Fruit fly (Drosophila melanogaster) whole organism, embryonic: ENCODE data around the gene Cp190.

Experiments
- Atf3 ChIP-seq: fragments of 200-800 bp; sonication (Bioruptor generic); optimal IDR thresholded peaks from 3 replicates; lab custom pipeline; 2016; ENCODE audit warnings: missing biosample characterization, missing genetic modification characterization
- CG10147 ChIP-seq: fragments of 200-800 bp; sonication (Bioruptor generic); optimal IDR thresholded peaks from 2 replicates; lab custom pipeline; 2019; ENCODE audit warnings: missing biosample characterization, mild to moderate bottlenecking, missing genetic modification characterization, moderate library complexity
- CG12299 ChIP-seq: fragments of 200-800 bp; sonication (Bioruptor generic); optimal IDR thresholded peaks from 2 replicates; lab custom pipeline; 2018; ENCODE audit warnings: missing biosample characterization, mild to moderate bottlenecking, missing genetic modification characterization
- CG13424 ChIP-seq: fragments of 200-800 bp; sonication (Bioruptor generic); optimal IDR thresholded peaks from 2 replicates; lab custom pipeline; 2019; ENCODE audit warnings: missing biosample characterization, mild to moderate bottlenecking, missing genetic modification characterization, moderate library complexity
- CG13894 ChIP-seq: fragments of 200-800 bp; sonication (Bioruptor generic); optimal IDR thresholded peaks from 3 replicates; lab custom pipeline; 2018; ENCODE audit warnings: missing biosample characterization, mild to moderate bottlenecking, missing genetic modification characterization, moderate library complexity
- CG14667 ChIP-seq: fragments of 200-800 bp; sonication (Bioruptor generic); IDR thresholded peaks from 2 replicates; pipeline ENCODE4 v1.3.6; 2022; ENCODE audit warnings: missing biosample characterization, missing genetic modification characterization
- CG14710 ChIP-seq: fragments of 200-800 bp; sonication (Bioruptor generic); optimal IDR thresholded peaks from 3 replicates; lab custom pipeline; 2019; ENCODE audit warnings: missing biosample characterization, mild to moderate bottlenecking, missing genetic modification characterization, moderate library complexity
- CG14860 ChIP-seq: fragments of 200-800 bp; sonication (Bioruptor generic); IDR thresholded peaks from 3 replicates; pipeline ENCODE4 v1.3.6; 2022; ENCODE audit warnings: missing biosample characterization, missing genetic modification characterization; ENCODE audit not compliant: partially characterized antibody
- CG1529 ChIP-seq: fragments of 200-800 bp; sonication (Bioruptor generic); optimal IDR thresholded peaks from 3 replicates; lab custom pipeline; 2018; ENCODE audit warnings: missing biosample characterization, missing genetic modification characterization
- CG15601 ChIP-seq: fragments of 200-800 bp; sonication (Bioruptor generic); optimal IDR thresholded peaks from 3 replicates; lab custom pipeline; 2019; ENCODE audit warnings: missing biosample characterization, mild to moderate bottlenecking, missing genetic modification characterization, moderate library complexity
- CG15696 ChIP-seq: fragments of 200-800 bp; sonication (Bioruptor generic); optimal IDR thresholded peaks from 2 replicates; lab custom pipeline; 2019; ENCODE audit warnings: missing biosample characterization, mild to moderate bottlenecking, missing genetic modification characterization, moderate library complexity
- CG16863 ChIP-seq: fragments of 200-800 bp; sonication (Bioruptor generic); optimal IDR thresholded peaks from 3 replicates; lab custom pipeline; 2016; ENCODE audit warnings: missing biosample characterization, missing genetic modification characterization
- CG1792 ChIP-seq: fragments of 200-800 bp; sonication (Bioruptor generic); optimal IDR thresholded peaks from 2 replicates; lab custom pipeline; 2016; ENCODE audit warnings: missing biosample characterization, missing genetic modification characterization
- CG18011 ChIP-seq: fragments of 200-800 bp; sonication (Bioruptor generic); optimal IDR thresholded peaks from 2 replicates; lab custom pipeline; 2017; ENCODE audit warnings: missing biosample characterization, missing genetic modification characterization, mild to moderate bottlenecking, moderate library complexity, missing genotype
- CG18262 ChIP-seq: fragments of 200-800 bp; optimal IDR thresholded peaks from 3 replicates; lab custom pipeline; 2019; ENCODE audit warnings: missing biosample characterization, mild to moderate bottlenecking, missing genetic modification characterization, moderate library complexity
- CG1832 ChIP-seq: fragments of 200-800 bp; sonication (Bioruptor generic); optimal IDR thresholded peaks from 2 replicates; lab custom pipeline; 2017; ENCODE audit warnings: missing biosample characterization, mild to moderate bottlenecking, missing genetic modification characterization, inconsistent platforms
- CG2120 ChIP-seq: fragments of 200-800 bp; sonication (Bioruptor generic); optimal IDR thresholded peaks from 3 replicates; lab custom pipeline; 2016; ENCODE audit warnings: missing biosample characterization, missing genetic modification characterization
- CG30431 ChIP-seq: fragments of 200-800 bp; sonication (Bioruptor generic); optimal IDR thresholded peaks from 2 replicates; lab custom pipeline; 2017; ENCODE audit warnings: missing biosample characterization, missing genetic modification characterization
- CG3163 ChIP-seq: fragments of 200-800 bp; sonication (Bioruptor generic); optimal IDR thresholded peaks from 3 replicates; lab custom pipeline; 2016; ENCODE audit warnings: missing biosample characterization, missing genetic modification characterization
- CG3847 ChIP-seq: fragments of 200-800 bp; sonication (Bioruptor generic); IDR thresholded peaks from 2 replicates; pipeline ENCODE4 v1.3.6; 2022; ENCODE audit warnings: missing biosample characterization, missing genetic modification characterization
- CG3995 ChIP-seq: fragments of 200-800 bp; sonication (Bioruptor generic); optimal IDR thresholded peaks from 3 replicates; lab custom pipeline; 2016; ENCODE audit warnings: missing biosample characterization, missing genetic modification characterization
- CG4282 ChIP-seq: fragments of 200-800 bp; sonication (Bioruptor generic); optimal IDR thresholded peaks from 2 replicates; lab custom pipeline; 2016; ENCODE audit warnings: missing biosample characterization, missing genetic modification characterization
- CG4404 ChIP-seq: fragments of 200-800 bp; sonication (Bioruptor generic); IDR thresholded peaks from 2 replicates; pipeline ENCODE4 v1.3.6; 2022; ENCODE audit warnings: missing biosample characterization, missing genetic modification characterization
- CG6791 ChIP-seq: fragments of 200-800 bp; sonication (Bioruptor generic); IDR thresholded peaks from 3 replicates; pipeline ENCODE4 v1.3.6; 2022; ENCODE audit warnings: missing biosample characterization, missing genetic modification characterization; ENCODE audit not compliant: partially characterized antibody
- CG7556 ChIP-seq: fragments of 200-800 bp; sonication (Bioruptor generic); optimal IDR thresholded peaks from 2 replicates; lab custom pipeline; 2017; ENCODE audit warnings: missing biosample characterization, mild to moderate bottlenecking, missing genetic modification characterization
- Dad ChIP-seq: fragments of 200-800 bp; sonication (Bioruptor generic); optimal IDR thresholded peaks from 3 replicates; lab custom pipeline; 2016; ENCODE audit warnings: missing biosample characterization, missing genetic modification characterization
- Dfd ChIP-seq, 2 experiments: fragments of >200 bp; optimal IDR thresholded peaks; 2 replicates each; lab custom pipeline; 2017; ENCODE audit warnings: missing biosample characterization in 2 of 2, missing genetic modification characterization in 2 of 2
- Fer1 ChIP-seq: fragments of 200-800 bp; sonication (Bioruptor generic); optimal IDR thresholded peaks from 2 replicates; lab custom pipeline; 2017; ENCODE audit warnings: missing biosample characterization, mild to moderate bottlenecking, missing genetic modification characterization
- Fer2 ChIP-seq: fragments of 200-800 bp; sonication (Bioruptor generic); optimal IDR thresholded peaks from 2 replicates; lab custom pipeline; 2018; ENCODE audit warnings: missing biosample characterization, mild to moderate bottlenecking, missing genetic modification characterization, moderate library complexity
- H2.0 ChIP-seq: fragments of 200-800 bp; sonication (Bioruptor generic); IDR thresholded peaks from 2 replicates; pipeline ENCODE4 v1.3.6; 2022; ENCODE audit warnings: missing biosample characterization, missing genetic modification characterization
- Hey ChIP-seq: fragments of 200-800 bp; sonication (Bioruptor generic); optimal IDR thresholded peaks from 3 replicates; lab custom pipeline; 2018; ENCODE audit warnings: missing biosample characterization, mild to moderate bottlenecking, missing genetic modification characterization
- Max ChIP-seq: fragments of 200-800 bp; sonication (Bioruptor generic); optimal IDR thresholded peaks from 2 replicates; lab custom pipeline; 2016; ENCODE audit warnings: missing biosample characterization, mild to moderate bottlenecking, missing genetic modification characterization
- Meics ChIP-seq: fragments of 200-800 bp; sonication (Bioruptor generic); optimal IDR thresholded peaks from 2 replicates; lab custom pipeline; 2017; ENCODE audit warnings: missing biosample characterization, mild to moderate bottlenecking, missing genetic modification characterization
- Mes4 ChIP-seq: fragments of 200-800 bp; sonication (Bioruptor generic); optimal IDR thresholded peaks from 2 replicates; lab custom pipeline; 2016; ENCODE audit warnings: missing biosample characterization, missing genetic modification characterization
- NC2α ChIP-seq: fragments of 200-800 bp; sonication (Bioruptor generic); optimal IDR thresholded peaks from 2 replicates; lab custom pipeline; 2016; ENCODE audit warnings: missing biosample characterization, missing genetic modification characterization
- NK7.1 ChIP-seq: fragments of 200-800 bp; sonication (Bioruptor generic); optimal IDR thresholded peaks from 3 replicates; lab custom pipeline; 2016; ENCODE audit warnings: missing biosample characterization, missing genetic modification characterization
- Pdp1 ChIP-seq, 2 experiments: fragments of 200-800 bp; sonication (Bioruptor generic); optimal IDR thresholded peaks; 3 replicates each; lab custom pipeline; 2016; ENCODE audit warnings: missing biosample characterization in 2 of 2, missing genetic modification characterization in 2 of 2, mild to moderate bottlenecking in 1 of 2, moderate library complexity in 1 of 2
- Six4 ChIP-seq: fragments of 200-800 bp; sonication (Bioruptor generic); optimal IDR thresholded peaks from 2 replicates; lab custom pipeline; 2016; ENCODE audit warnings: missing biosample characterization, missing genetic modification characterization
- Sry-δ ChIP-seq: fragments of 200-800 bp; sonication (Bioruptor generic); optimal IDR thresholded peaks from 2 replicates; lab custom pipeline; 2016; ENCODE audit warnings: missing biosample characterization, missing genetic modification characterization
- Taf1 ChIP-seq: fragments of 200-800 bp; sonication (Bioruptor generic); IDR thresholded peaks from 2 replicates; pipeline ENCODE4 v1.3.6; 2022; ENCODE audit warnings: missing biosample characterization, missing genetic modification characterization
- cad ChIP-seq: fragments of >200 bp; optimal IDR thresholded peaks from 2 replicates; lab custom pipeline; 2017; ENCODE audit warnings: missing biosample characterization, missing genetic modification characterization
- cg ChIP-seq: fragments of 200-800 bp; sonication (Bioruptor generic); optimal IDR thresholded peaks from 3 replicates; lab custom pipeline; 2019; ENCODE audit warnings: missing biosample characterization, mild to moderate bottlenecking, missing genetic modification characterization, moderate library complexity
- disco-r ChIP-seq: fragments of 200-800 bp; sonication (Bioruptor generic); optimal IDR thresholded peaks from 2 replicates; lab custom pipeline; 2016; ENCODE audit warnings: missing biosample characterization, missing genetic modification characterization
- dmrt99B ChIP-seq: fragments of 200-800 bp; sonication (Bioruptor generic); optimal IDR thresholded peaks from 2 replicates; lab custom pipeline; 2018; ENCODE audit warnings: missing biosample characterization, mild to moderate bottlenecking, missing genetic modification characterization, moderate library complexity
- klu ChIP-seq: fragments of 200-800 bp; sonication (Bioruptor generic); IDR thresholded peaks from 2 replicates; pipeline ENCODE4 v1.3.6; 2022; ENCODE audit warnings: missing biosample characterization, missing genetic modification characterization
- p53 ChIP-seq: fragments of 200-800 bp; sonication (Bioruptor generic); optimal IDR thresholded peaks from 2 replicates; lab custom pipeline; 2016; ENCODE audit warnings: missing biosample characterization, missing genetic modification characterization
- run ChIP-seq: fragments of 200-800 bp; sonication (Bioruptor generic); optimal IDR thresholded peaks from 3 replicates; lab custom pipeline; 2018; ENCODE audit warnings: missing biosample characterization, mild to moderate bottlenecking, missing genetic modification characterization
- ssp ChIP-seq: fragments of 200-800 bp; sonication (Bioruptor generic); IDR thresholded peaks from 2 replicates; pipeline ENCODE4 v1.3.6; 2022; ENCODE audit warnings: missing biosample characterization, missing genetic modification characterization
- unc-4 ChIP-seq: fragments of 200-800 bp; sonication (Bioruptor generic); IDR thresholded peaks from 2 replicates; pipeline ENCODE4 v1.3.6; 2022; ENCODE audit warnings: missing biosample characterization, missing genetic modification characterization; ENCODE audit not compliant: partially characterized antibody

Gene Cp190

dm6 chr3R:15242186-15243045 lies 32.6 kb downstream of the Cp190 start, which contains the start of the genes tefu and Hsc70-4 (continued):
- TF ChIP-seq Taf1, result no peak; the same call in 1 of the 2 replicates
- peak; percentile 76 for TF ChIP-seq NC2α (GFP tag; lab: Kevin White, UChicago)
- TF ChIP-seq CG4282 (GFP tag; lab: Kevin White, UChicago), result no peak
- TF ChIP-seq p53 (GFP tag; lab: Kevin White, UChicago), result peak; percentile 1
- TF ChIP-seq disco-r (GFP tag; lab: Kevin White, UChicago), result no peak
- no peak for TF ChIP-seq CG1832 (GFP tag; lab: Kevin White, UChicago)
- no peak for TF ChIP-seq cg (GFP tag; lab: Kevin White, UChicago)
- no peak for TF ChIP-seq cad (GFP tag; lab: Kevin White, UChicago)
- TF ChIP-seq Pdp1 (GFP tag; optimal IDR thresholded peaks at IDR 0.05; lab: Kevin White, UChicago), result peak; percentile 85 to 90
- TF ChIP-seq unc-4 (GFP tag; lab: Robert Waterston, UW), result peak; percentile 26; the same call in 1 of the 2 replicates
- peak; percentile 81 for TF ChIP-seq klu (GFP tag; lab: Robert Waterston, UW)
- TF ChIP-seq Dfd (GFP tag; optimal IDR thresholded peaks at IDR 0.05; lab: Kevin White, UChicago), result peak in 1 of 2 experiments; percentile 79
- TF ChIP-seq CG2120 (GFP tag; lab: Kevin White, UChicago), result peak; percentile 84
- TF ChIP-seq CG15696 (tag; lab: Kevin White, UChicago), result peak; percentile 76
- TF ChIP-seq Dad (GFP tag; lab: Kevin White, UChicago), result peak; percentile 68
- peak; percentile 80 for TF ChIP-seq Meics
- TF ChIP-seq CG14667 (GFP tag; lab: Robert Waterston, UW), result peak; percentile 77
- TF ChIP-seq Six4 (GFP tag; lab: Kevin White, UChicago), result peak; percentile 44
- TF ChIP-seq CG3995 (GFP tag; lab: Kevin White, UChicago), result peak; percentile 6
- no peak for TF ChIP-seq NK7.1 (GFP tag; lab: Kevin White, UChicago)
- peak; percentile 79 for TF ChIP-seq run (tag; lab: Kevin White, UChicago)
- TF ChIP-seq Hey (tag; lab: Kevin White, UChicago), result no peak
- TF ChIP-seq CG3163 (GFP tag; lab: Kevin White, UChicago), result peak; percentile 53
- peak; percentile 21 for TF ChIP-seq Fer2 (tag; lab: Kevin White, UChicago)
- TF ChIP-seq CG10147 (GFP tag; lab: Kevin White, UChicago), result no peak
- peak; percentile 71 for TF ChIP-seq Atf3 (GFP tag; lab: Kevin White, UChicago)
- peak; percentile 54 for TF ChIP-seq Max (GFP tag; lab: Kevin White, UChicago)
- peak; percentile 88 for TF ChIP-seq CG3847
- no peak for TF ChIP-seq CG14860
- peak; percentile 22 for TF ChIP-seq Fer1
- TF ChIP-seq CG4404 (GFP tag; lab: Robert Waterston, UW), result peak; percentile 74
- peak; percentile 45 for TF ChIP-seq Mes4
- TF ChIP-seq CG13894 (tag; lab: Kevin White, UChicago), result peak; percentile 76
- peak; percentile 55 for TF ChIP-seq CG1792
- TF ChIP-seq Sry-δ (GFP tag; lab: Kevin White, UChicago), result peak; percentile 53
- peak; percentile 80 for TF ChIP-seq CG30431 (GFP tag; lab: Kevin White, UChicago)
- TF ChIP-seq CG14710 (tag; lab: Kevin White, UChicago), result peak; percentile 92
- TF ChIP-seq ssp (GFP tag; lab: Robert Waterston, UW), result peak; percentile 99
- TF ChIP-seq CG1529 (GFP tag; lab: Kevin White, UChicago), result no peak
- TF ChIP-seq CG7556 (GFP tag; lab: Kevin White, UChicago), result no peak
- TF ChIP-seq CG18262 (tag; lab: Kevin White, UChicago), result no peak
- peak; percentile 73 for TF ChIP-seq CG13424 (tag; lab: Kevin White, UChicago)
- TF ChIP-seq H2.0 (GFP tag; lab: Robert Waterston, UW), result peak; percentile 70
- TF ChIP-seq CG15601 (tag; lab: Kevin White, UChicago), result peak; percentile 57
- no peak for TF ChIP-seq CG18011 (GFP tag; lab: Kevin White, UChicago)
- TF ChIP-seq dmrt99B (tag; lab: Kevin White, UChicago), result peak; percentile 33
- peak; percentile 38; the same call in 1 of the 3 replicates for TF ChIP-seq CG6791 (GFP tag; lab: Robert Waterston, UW)
- TF ChIP-seq CG12299 (tag; lab: Kevin White, UChicago), result peak; percentile 27
- peak; percentile 29 for TF ChIP-seq CG16863 (GFP tag; lab: Kevin White, UChicago)
